Fruit fly (Drosophila melanogaster) whole organism, embryonic: ENCODE results near the gene Dpp10.
A peak's percentile ranks its signal among the peaks of the same experiment; 100 is the strongest.

Source experiments
- ATbp ChIP-seq: fragments of 200-800 bp; sonication (Bioruptor generic); optimal IDR thresholded peaks from 2 replicates; lab custom pipeline; 2017; ENCODE audit warnings: missing biosample characterization, mild to moderate bottlenecking, missing genetic modification characterization, missing genetic modification reagents
- Atf3 ChIP-seq: fragments of 200-800 bp; sonication (Bioruptor generic); optimal IDR thresholded peaks from 3 replicates; lab custom pipeline; 2016; ENCODE audit warnings: missing biosample characterization, missing genetic modification characterization
- CG10979 ChIP-seq: fragments of 200-800 bp; sonication (Bioruptor generic); optimal IDR thresholded peaks from 2 replicates; lab custom pipeline; 2018; ENCODE audit warnings: missing biosample characterization, mild to moderate bottlenecking, missing genetic modification characterization, moderate library complexity
- CG11093 ChIP-seq: fragments of 200-800 bp; sonication (Bioruptor generic); IDR thresholded peaks from 3 replicates; pipeline ENCODE4 v1.3.6; 2022; ENCODE audit warnings: missing biosample characterization, missing genetic modification characterization
- CG12155 ChIP-seq: fragments of 200-800 bp; sonication (Bioruptor generic); optimal IDR thresholded peaks from 3 replicates; lab custom pipeline; 2016; ENCODE audit warnings: missing biosample characterization, missing genetic modification characterization
- CG12236 ChIP-seq: fragments of 200-800 bp; sonication (Bioruptor generic); optimal IDR thresholded peaks from 2 replicates; lab custom pipeline; 2016; ENCODE audit warnings: missing biosample characterization, missing genetic modification characterization
- CG13775 ChIP-seq: fragments of 200-800 bp; sonication (Bioruptor generic); optimal IDR thresholded peaks from 3 replicates; lab custom pipeline; 2017; ENCODE audit warnings: missing biosample characterization, mild to moderate bottlenecking, missing genetic modification characterization
- CG13894 ChIP-seq: fragments of 200-800 bp; sonication (Bioruptor generic); optimal IDR thresholded peaks from 3 replicates; lab custom pipeline; 2018; ENCODE audit warnings: missing biosample characterization, mild to moderate bottlenecking, missing genetic modification characterization, moderate library complexity
- CG14014 ChIP-seq: fragments of 200-800 bp; sonication (Bioruptor generic); IDR thresholded peaks from 2 replicates; pipeline ENCODE4 v1.3.6; 2022; ENCODE audit warnings: missing biosample characterization, missing genetic modification characterization
- CG15269 ChIP-seq: fragments of 200-800 bp; sonication (Bioruptor generic); optimal IDR thresholded peaks from 2 replicates; lab custom pipeline; 2018; ENCODE audit warnings: missing biosample characterization, mild to moderate bottlenecking, missing genetic modification characterization, moderate library complexity
- CG15601 ChIP-seq: fragments of 200-800 bp; sonication (Bioruptor generic); optimal IDR thresholded peaks from 3 replicates; lab custom pipeline; 2019; ENCODE audit warnings: missing biosample characterization, mild to moderate bottlenecking, missing genetic modification characterization, moderate library complexity
- CG17612 ChIP-seq: fragments of 200-800 bp; sonication (Bioruptor generic); IDR thresholded peaks from 2 replicates; pipeline ENCODE4 v1.3.6; 2022; ENCODE audit warnings: missing biosample characterization, missing genetic modification characterization
- CG18011 ChIP-seq: fragments of 200-800 bp; sonication (Bioruptor generic); optimal IDR thresholded peaks from 2 replicates; lab custom pipeline; 2017; ENCODE audit warnings: missing biosample characterization, missing genetic modification characterization, mild to moderate bottlenecking, moderate library complexity, missing genotype
- CG2678 ChIP-seq: fragments of 200-800 bp; sonication (Bioruptor generic); optimal IDR thresholded peaks from 3 replicates; lab custom pipeline; 2019; ENCODE audit warnings: missing biosample characterization, mild to moderate bottlenecking, missing genetic modification characterization, moderate library complexity
- CG30020 ChIP-seq: fragments of 200-800 bp; optimal IDR thresholded peaks from 2 replicates; lab custom pipeline; 2019; ENCODE audit warnings: missing biosample characterization, mild to moderate bottlenecking, missing genetic modification characterization, moderate library complexity
- CG30431 ChIP-seq: fragments of 200-800 bp; sonication (Bioruptor generic); optimal IDR thresholded peaks from 2 replicates; lab custom pipeline; 2017; ENCODE audit warnings: missing biosample characterization, missing genetic modification characterization
- CG31224 ChIP-seq: fragments of 200-800 bp; sonication (Bioruptor generic); IDR thresholded peaks from 2 replicates; pipeline ENCODE4 v1.3.6; 2022; ENCODE audit warnings: missing biosample characterization, missing genetic modification characterization
- CG4854 ChIP-seq: fragments of 200-800 bp; sonication (Bioruptor generic); optimal IDR thresholded peaks from 2 replicates; lab custom pipeline; 2016; ENCODE audit warnings: missing biosample characterization, missing genetic modification characterization, inconsistent platforms
- CG6765 ChIP-seq: fragments of 200-800 bp; sonication (Bioruptor generic); optimal IDR thresholded peaks from 3 replicates; lab custom pipeline; 2017; ENCODE audit warnings: missing biosample characterization, mild to moderate bottlenecking, missing genetic modification characterization
- CG8290 ChIP-seq, 3 experiments: fragments of 200-800 bp; sonication (Bioruptor generic); optimal IDR thresholded peaks; 2 replicates each; lab custom pipeline; 2016 to 2019; ENCODE audit warnings: missing biosample characterization in 3 of 3, missing genetic modification characterization in 3 of 3, mild to moderate bottlenecking in 2 of 3, moderate library complexity in 1 of 3
- CG8359 ChIP-seq: fragments of 200-800 bp; sonication (Bioruptor generic); optimal IDR thresholded peaks from 2 replicates; lab custom pipeline; 2017; ENCODE audit warnings: missing biosample characterization, mild to moderate bottlenecking, missing genetic modification characterization, borderline replicate concordance
- CG8924 ChIP-seq: fragments of 200-800 bp; optimal IDR thresholded peaks from 3 replicates; lab custom pipeline; 2019; ENCODE audit warnings: missing biosample characterization, mild to moderate bottlenecking, missing genetic modification characterization, moderate library complexity
- GATAe ChIP-seq: fragments of 200-800 bp; sonication (Bioruptor generic); conservative IDR thresholded peaks from 2 replicates; pipeline ENCODE4 v1.3.6; 2022; ENCODE audit warnings: missing biosample characterization, missing genetic modification characterization
- HLH4C ChIP-seq: fragments of 200-800 bp; sonication (Bioruptor generic); IDR thresholded peaks from 3 replicates; pipeline ENCODE4 v1.3.6; 2022; ENCODE audit warnings: missing biosample characterization, missing genetic modification characterization; ENCODE audit not compliant: partially characterized antibody
- HLH54F ChIP-seq: fragments of 200-800 bp; sonication (Bioruptor generic); optimal IDR thresholded peaks from 3 replicates; lab custom pipeline; 2016; ENCODE audit warnings: missing biosample characterization, missing genetic modification characterization
- Hmx ChIP-seq: fragments of 200-800 bp; sonication (Bioruptor generic); optimal IDR thresholded peaks from 2 replicates; lab custom pipeline; 2016; ENCODE audit warnings: missing biosample characterization, missing genetic modification characterization
- Hr39 ChIP-seq: fragments of >200 bp; optimal IDR thresholded peaks from 2 replicates; lab custom pipeline; 2017
- Kr ChIP-seq: fragments of 200-800 bp; sonication (Bioruptor generic); optimal IDR thresholded peaks from 2 replicates; lab custom pipeline; 2017; ENCODE audit warnings: missing biosample characterization, mild to moderate bottlenecking, missing genetic modification characterization
- Meics ChIP-seq: fragments of 200-800 bp; sonication (Bioruptor generic); optimal IDR thresholded peaks from 2 replicates; lab custom pipeline; 2017; ENCODE audit warnings: missing biosample characterization, mild to moderate bottlenecking, missing genetic modification characterization
- Mrtf ChIP-seq: fragments of 200-800 bp; sonication (Bioruptor generic); IDR thresholded peaks from 3 replicates; pipeline ENCODE4 v1.3.6; 2022; ENCODE audit warnings: missing biosample characterization, missing genetic modification characterization
- Rfx ChIP-seq: fragments of 200-800 bp; sonication (Bioruptor generic); IDR thresholded peaks from 2 replicates; pipeline ENCODE4 v1.3.6; 2022; ENCODE audit warnings: missing biosample characterization, missing genetic modification characterization
- Side ChIP-seq: fragments of 200-800 bp; sonication (Bioruptor generic); optimal IDR thresholded peaks from 2 replicates; lab custom pipeline; 2016; ENCODE audit warnings: missing biosample characterization, missing genetic modification characterization
- Sox100B ChIP-seq: fragments of 200-800 bp; sonication (Bioruptor generic); optimal IDR thresholded peaks from 3 replicates; lab custom pipeline; 2018; ENCODE audit warnings: missing biosample characterization, mild to moderate bottlenecking, missing genetic modification characterization
- Sox102F ChIP-seq: fragments of 200-800 bp; sonication (Bioruptor generic); optimal IDR thresholded peaks from 2 replicates; lab custom pipeline; 2018; ENCODE audit warnings: missing biosample characterization, mild to moderate bottlenecking, missing genetic modification characterization, moderate library complexity
- Sry-δ ChIP-seq: fragments of 200-800 bp; sonication (Bioruptor generic); optimal IDR thresholded peaks from 2 replicates; lab custom pipeline; 2016; ENCODE audit warnings: missing biosample characterization, missing genetic modification characterization
- bab2 ChIP-seq: fragments of 200-800 bp; sonication (Bioruptor generic); optimal IDR thresholded peaks from 2 replicates; lab custom pipeline; 2016; ENCODE audit warnings: missing biosample characterization, missing genetic modification characterization
- eve ChIP-seq, 2 experiments: fragments of >200 bp; optimal IDR thresholded peaks; 2 replicates each; lab custom pipeline; 2017; ENCODE audit warnings: missing biosample characterization in 2 of 2, missing genetic modification characterization in 2 of 2
- exex ChIP-seq: fragments of 200-800 bp; sonication (Bioruptor generic); optimal IDR thresholded peaks from 4 replicates; lab custom pipeline; 2018; ENCODE audit warnings: missing biosample characterization, mild to moderate bottlenecking, missing genetic modification characterization, moderate library complexity
- ftz-f1 ChIP-seq: fragments of 200-800 bp; sonication (Bioruptor generic); optimal IDR thresholded peaks from 2 replicates; lab custom pipeline; 2016; ENCODE audit warnings: missing biosample characterization, missing genetic modification characterization
- grn ChIP-seq: fragments of 200-800 bp; sonication (Bioruptor generic); optimal IDR thresholded peaks from 3 replicates; lab custom pipeline; 2017; ENCODE audit warnings: missing biosample characterization, missing genetic modification characterization
- nerfin-1 ChIP-seq: fragments of 200-800 bp; sonication (Bioruptor generic); optimal IDR thresholded peaks from 3 replicates; lab custom pipeline; 2019; ENCODE audit warnings: missing biosample characterization, mild to moderate bottlenecking, missing genetic modification characterization, moderate library complexity
- org-1 ChIP-seq: fragments of 200-800 bp; sonication (Bioruptor generic); optimal IDR thresholded peaks from 2 replicates; lab custom pipeline; 2017; ENCODE audit warnings: missing biosample characterization, missing genetic modification characterization
- psq ChIP-seq: fragments of 200-800 bp; sonication (Bioruptor generic); optimal IDR thresholded peaks from 2 replicates; lab custom pipeline; 2017; ENCODE audit warnings: missing biosample characterization, missing genetic modification characterization
- row ChIP-seq: fragments of 200-800 bp; sonication (Bioruptor generic); IDR thresholded peaks from 3 replicates; pipeline ENCODE4 v1.3.6; 2022; ENCODE audit warnings: missing biosample characterization, missing genetic modification characterization
- sens ChIP-seq: fragments of 200-800 bp; sonication (Bioruptor generic); peaks from one replicate; lab custom pipeline; 2016; ENCODE audit warnings: missing biosample characterization, missing genetic modification characterization
- seq ChIP-seq: fragments of 200-800 bp; sonication (Bioruptor generic); IDR thresholded peaks from 2 replicates; pipeline ENCODE4 v1.3.6; 2022; ENCODE audit warnings: missing biosample characterization, missing genetic modification characterization
- slou ChIP-seq: fragments of 200-800 bp; sonication (Bioruptor generic); optimal IDR thresholded peaks from 3 replicates; lab custom pipeline; 2016; ENCODE audit warnings: missing biosample characterization, missing genetic modification characterization
- ttk ChIP-seq: fragments of 200-800 bp; sonication (Bioruptor generic); IDR thresholded peaks from 2 replicates; pipeline ENCODE4 v2.1.2; 2022; ENCODE audit warnings: missing biosample characterization, missing genetic modification characterization
- z ChIP-seq: fragments of 200-800 bp; sonication (Bioruptor generic); IDR thresholded peaks from 3 replicates; pipeline ENCODE4 v1.3.6; 2022; ENCODE audit warnings: missing biosample characterization, missing genetic modification characterization
- zen2 ChIP-seq: fragments of 200-800 bp; sonication (Bioruptor generic); IDR thresholded peaks from 3 replicates; pipeline ENCODE4 v1.3.6; 2022; ENCODE audit warnings: missing biosample characterization, missing genetic modification characterization; ENCODE audit not compliant: partially characterized antibody
- zf30C ChIP-seq: fragments of 200-800 bp; sonication (Bioruptor generic); optimal IDR thresholded peaks from 3 replicates; lab custom pipeline; 2018; ENCODE audit warnings: missing biosample characterization, mild to moderate bottlenecking, missing genetic modification characterization

Gene Dpp10

DNA sequence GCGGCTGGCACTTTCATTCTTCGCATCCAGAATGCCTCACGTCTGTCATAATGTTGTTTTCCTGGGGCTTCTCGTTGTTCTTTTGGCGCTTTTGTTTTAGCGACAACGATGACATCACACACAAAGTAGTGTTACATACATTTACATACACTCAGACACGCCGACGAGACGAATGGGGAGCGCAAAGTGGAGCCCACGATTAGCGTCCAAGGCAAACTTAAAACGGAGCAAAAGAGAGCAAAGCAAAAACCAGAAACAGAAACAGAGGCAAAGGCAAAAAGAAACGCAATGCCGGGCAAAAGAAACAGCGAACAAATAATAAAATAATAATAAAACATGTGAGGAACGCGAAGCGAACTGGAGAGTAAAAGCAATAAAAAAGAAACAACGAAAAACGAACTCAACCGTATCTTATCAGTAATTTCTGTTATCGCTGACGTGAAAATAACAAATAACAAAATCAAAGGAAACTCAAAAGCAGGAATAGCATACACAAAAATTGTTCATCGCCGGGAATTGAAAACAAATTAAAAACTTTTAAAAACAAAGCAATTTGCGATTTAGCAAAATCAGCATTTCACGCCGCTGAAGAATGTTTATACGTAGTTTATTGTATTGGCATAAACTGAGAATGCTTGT, 43.7 kb upstream of the Dpp10 start (continued):
- TF ChIP-seq Rfx (no peak; the same call in 1 of the 2 replicates), CG13894 (peak; percentile 32), CG17612 (GFP tag; lab: Robert Waterston, UW) (no peak), CG8290 (GFP tag; optimal IDR thresholded peaks at IDR 0.05; lab: Kevin White, UChicago) (no peak), CG8290 (tag; optimal IDR thresholded peaks at IDR 0.05; lab: Kevin White, UChicago) (no peak), z (GFP tag; lab: Robert Waterston, UW) (no peak), ttk (GFP tag; lab: Robert Waterston, UW) (no peak), CG31224 (GFP tag; lab: Robert Waterston, UW) (no peak), Hmx (GFP tag; lab: Kevin White, UChicago) (no peak), CG11093 (GFP tag; lab: Robert Waterston, UW) (no peak), CG15269 (tag; lab: Kevin White, UChicago) (no peak), sens (GFP tag; lab: Kevin White, UChicago) (peak; percentile 15), seq (GFP tag; lab: Robert Waterston, UW) (no peak), CG18011 (GFP tag; lab: Kevin White, UChicago) (peak; percentile 2), slou (GFP tag; lab: Kevin White, UChicago) (no peak), GATAe (GFP tag; lab: Robert Waterston, UW) (no peak), Mrtf (GFP tag; lab: Robert Waterston, UW) (no peak), CG12155 (peak; percentile 52), CG8924 (tag; lab: Kevin White, UChicago) (peak; percentile 8), ATbp (GFP tag; lab: Kevin White, UChicago) (no peak), Sry-δ (no peak), CG15601 (tag; lab: Kevin White, UChicago) (no peak), Sox102F (GFP tag; lab: Kevin White, UChicago) (no peak), Hr39 (lab: Kevin White, UChicago) (no peak), Side (GFP tag; lab: Kevin White, UChicago) (no peak), CG4854 (GFP tag; lab: Kevin White, UChicago) (no peak), Meics (GFP tag; lab: Kevin White, UChicago) (no peak), nerfin-1 (tag; lab: Kevin White, UChicago) (no peak), eve (GFP tag; optimal IDR thresholded peaks at IDR 0.05; lab: Kevin White, UChicago) (peak in 1 of 2 experiments; percentile 53), Sox100B (no peak), bab2 (GFP tag; lab: Kevin White, UChicago) (no peak), psq (GFP tag; lab: Kevin White, UChicago) (peak; percentile 97), CG14014 (GFP tag; lab: Robert Waterston, UW) (no peak), ftz-f1 (GFP tag; lab: Kevin White, UChicago) (peak; percentile 7), CG2678 (tag; lab: Kevin White, UChicago) (no peak), CG30431 (no peak), CG13775 (GFP tag; lab: Kevin White, UChicago) (no peak), zen2 (no peak), HLH54F (GFP tag; lab: Kevin White, UChicago) (no peak), CG30020 (tag; lab: Kevin White, UChicago) (no peak), grn (peak; percentile 27), zf30C (GFP tag; lab: Kevin White, UChicago) (no peak), row (GFP tag; lab: Robert Waterston, UW) (no peak), CG10979 (tag; lab: Kevin White, UChicago) (no peak), HLH4C (GFP tag; lab: Robert Waterston, UW) (no peak), Kr (no peak), Atf3 (GFP tag; lab: Kevin White, UChicago) (peak; percentile 37), CG12236 (GFP tag; lab: Kevin White, UChicago) (no peak), CG8359 (no peak), CG6765 (GFP tag; lab: Kevin White, UChicago) (no peak), exex (tag; lab: Kevin White, UChicago) (peak; percentile 13), org-1 (no peak)
